Fruit fly (Drosophila melanogaster) whole organism, embryonic: ENCODE results near the gene fry.

Source experiments
- Ada2b ChIP-seq: fragments of 200-800 bp; sonication (Bioruptor generic); IDR thresholded peaks from 2 replicates; pipeline ENCODE4 v1.3.6; 2022; ENCODE audit warnings: missing biosample characterization, missing genetic modification characterization
- CG10321 ChIP-seq: fragments of 200-800 bp; sonication (Bioruptor generic); IDR thresholded peaks from 2 replicates; pipeline ENCODE4 v1.3.6; 2022; ENCODE audit warnings: missing biosample characterization, missing genetic modification characterization
- CG11560 ChIP-seq: fragments of 200-800 bp; sonication (Bioruptor generic); IDR thresholded peaks from 3 replicates; pipeline ENCODE4 v1.3.6; 2022; ENCODE audit warnings: missing biosample characterization, missing genetic modification characterization
- CG11695 ChIP-seq: fragments of 200-800 bp; sonication (Bioruptor generic); IDR thresholded peaks from 3 replicates; pipeline ENCODE4 v1.3.6; 2022; ENCODE audit warnings: missing biosample characterization, missing genetic modification characterization
- CG18262 ChIP-seq: fragments of 200-800 bp; optimal IDR thresholded peaks from 3 replicates; lab custom pipeline; 2019; ENCODE audit warnings: missing biosample characterization, mild to moderate bottlenecking, missing genetic modification characterization, moderate library complexity
- CG18476 ChIP-seq: fragments of 200-800 bp; sonication (Bioruptor generic); optimal IDR thresholded peaks from 2 replicates; lab custom pipeline; 2016; ENCODE audit warnings: missing biosample characterization, mild to moderate bottlenecking, missing genetic modification characterization
- CG18764 ChIP-seq: fragments of 200-800 bp; sonication (Bioruptor generic); optimal IDR thresholded peaks from 3 replicates; lab custom pipeline; 2016; ENCODE audit warnings: missing biosample characterization, missing genetic modification characterization
- CG2875 ChIP-seq: fragments of 200-800 bp; sonication (Bioruptor generic); optimal IDR thresholded peaks from 2 replicates; lab custom pipeline; 2017; ENCODE audit warnings: missing biosample characterization, mild to moderate bottlenecking, missing genetic modification characterization, missing genetic modification reagents
- CG32772 ChIP-seq: fragments of 200-800 bp; sonication (Bioruptor generic); IDR thresholded peaks from 2 replicates; pipeline ENCODE4 v1.3.6; 2022; ENCODE audit warnings: missing biosample characterization, missing genetic modification characterization
- CG34422 ChIP-seq: fragments of 200-800 bp; sonication (Bioruptor generic); IDR thresholded peaks from 3 replicates; pipeline ENCODE4 v1.3.6; 2022; ENCODE audit warnings: missing biosample characterization, missing genetic modification characterization
- CG3726 ChIP-seq: fragments of 200-800 bp; sonication (Bioruptor generic); IDR thresholded peaks from 3 replicates; pipeline ENCODE4, ENCODE4 v1.3.6; 2022; ENCODE audit warnings: missing biosample characterization, missing genetic modification characterization
- CG4820 ChIP-seq: fragments of 200-800 bp; sonication (Bioruptor generic); optimal IDR thresholded peaks from 3 replicates; lab custom pipeline; 2016; ENCODE audit warnings: missing biosample characterization, missing genetic modification characterization
- CG7745 ChIP-seq: fragments of 200-800 bp; sonication (Bioruptor generic); optimal IDR thresholded peaks from 2 replicates; lab custom pipeline; 2018; ENCODE audit warnings: missing biosample characterization, mild to moderate bottlenecking, missing genetic modification characterization, moderate library complexity
- CG7928 ChIP-seq: fragments of 200-800 bp; sonication (Bioruptor generic); optimal IDR thresholded peaks from 2 replicates; lab custom pipeline; 2017; ENCODE audit warnings: missing biosample characterization, mild to moderate bottlenecking, missing genetic modification characterization
- CG9609 ChIP-seq: fragments of 200-800 bp; sonication (Bioruptor generic); optimal IDR thresholded peaks from 3 replicates; lab custom pipeline; 2016; ENCODE audit warnings: missing biosample characterization, missing genetic modification characterization
- CG9932 ChIP-seq: fragments of 200-800 bp; sonication (Bioruptor generic); IDR thresholded peaks from 2 replicates; pipeline ENCODE4 v1.3.6; 2022; ENCODE audit warnings: missing biosample characterization, missing genetic modification characterization
- D19A ChIP-seq: fragments of 200-800 bp; optimal IDR thresholded peaks from 3 replicates; lab custom pipeline; 2019; ENCODE audit warnings: missing biosample characterization, mild to moderate bottlenecking, missing genetic modification characterization, moderate library complexity
- Dek ChIP-seq: fragments of 200-800 bp; sonication (Bioruptor generic); optimal IDR thresholded peaks from 3 replicates; lab custom pipeline; 2019; ENCODE audit warnings: missing biosample characterization, mild to moderate bottlenecking, missing genetic modification characterization, moderate library complexity
- Dfd ChIP-seq, 2 experiments: fragments of >200 bp; optimal IDR thresholded peaks; 2 replicates each; lab custom pipeline; 2017; ENCODE audit warnings: missing biosample characterization in 2 of 2, missing genetic modification characterization in 2 of 2
- Dll ChIP-seq: fragments of 200-800 bp; sonication (Bioruptor generic); IDR thresholded peaks from 4 replicates; pipeline ENCODE4 v1.3.6; 2022; ENCODE audit warnings: missing biosample characterization, missing genetic modification characterization; ENCODE audit not compliant: partially characterized antibody
- Elba2 ChIP-seq: fragments of 200-800 bp; sonication (Bioruptor generic); optimal IDR thresholded peaks from 3 replicates; lab custom pipeline; 2016; ENCODE audit warnings: missing biosample characterization, missing genetic modification characterization
- Lpt ChIP-seq: fragments of >200 bp; optimal IDR thresholded peaks from 2 replicates; lab custom pipeline; 2018; ENCODE audit warnings: missing biosample characterization, missing genetic modification characterization
- MTF-1 ChIP-seq: fragments of 200-800 bp; sonication (Bioruptor generic); optimal IDR thresholded peaks from 2 replicates; lab custom pipeline; 2018; ENCODE audit warnings: missing biosample characterization, mild to moderate bottlenecking, missing genetic modification characterization, borderline replicate concordance
- Med ChIP-seq: fragments of 200-800 bp; sonication (Bioruptor generic); peaks from one replicate; lab custom pipeline; 2016; ENCODE audit warnings: missing biosample characterization, missing genetic modification characterization, mild to moderate bottlenecking, inconsistent platforms, moderate library complexity
- Meics ChIP-seq: fragments of 200-800 bp; sonication (Bioruptor generic); optimal IDR thresholded peaks from 2 replicates; lab custom pipeline; 2017; ENCODE audit warnings: missing biosample characterization, mild to moderate bottlenecking, missing genetic modification characterization
- Neu2 ChIP-seq: fragments of 200-800 bp; sonication (Bioruptor generic); optimal IDR thresholded peaks from 3 replicates; lab custom pipeline; 2016; ENCODE audit warnings: missing biosample characterization, missing genetic modification characterization, borderline replicate concordance
- NfI ChIP-seq: fragments of 200-800 bp; sonication (Bioruptor generic); optimal IDR thresholded peaks from 3 replicates; lab custom pipeline; 2018; ENCODE audit warnings: missing biosample characterization, mild to moderate bottlenecking, missing genetic modification characterization, moderate library complexity
- PHDP ChIP-seq: fragments of 200-800 bp; sonication (Bioruptor generic); optimal IDR thresholded peaks from 3 replicates; lab custom pipeline; 2018; ENCODE audit warnings: missing biosample characterization, mild to moderate bottlenecking, missing genetic modification characterization, moderate library complexity
- Usf ChIP-seq: fragments of 200-800 bp; sonication (Bioruptor generic); optimal IDR thresholded peaks from 2 replicates; lab custom pipeline; 2017; ENCODE audit warnings: missing genotype, missing biosample characterization, missing genetic modification characterization
- bowl ChIP-seq: fragments of 200-800 bp; sonication (Bioruptor generic); IDR thresholded peaks from 2 replicates; pipeline ENCODE4 v1.3.6; 2022; ENCODE audit warnings: missing biosample characterization, missing genetic modification characterization
- bsh ChIP-seq, 2 experiments: fragments of 200-800 bp; sonication (Bioruptor generic); optimal IDR thresholded peaks; 2 replicates each; lab custom pipeline; 2017 to 2018; ENCODE audit warnings: mild to moderate bottlenecking in 2 of 2, missing biosample characterization in 2 of 2, missing genetic modification characterization in 2 of 2, moderate library complexity in 1 of 2
- cad ChIP-seq: fragments of >200 bp; optimal IDR thresholded peaks from 2 replicates; lab custom pipeline; 2017; ENCODE audit warnings: missing biosample characterization, missing genetic modification characterization
- chif ChIP-seq, 2 experiments: fragments of 200-800 bp; sonication (Bioruptor generic); optimal IDR thresholded peaks; 3 replicates each; lab custom pipeline; 2016; ENCODE audit warnings: missing biosample characterization in 2 of 2, missing genetic modification characterization in 2 of 2
- chinmo ChIP-seq: fragments of 200-800 bp; sonication (Bioruptor generic); IDR thresholded peaks from 4 replicates; pipeline ENCODE4 v1.3.6; 2022; ENCODE audit warnings: missing biosample characterization, missing genetic modification characterization; ENCODE audit not compliant: partially characterized antibody
- ci ChIP-seq: fragments of 200-800 bp; sonication (Bioruptor generic); IDR thresholded peaks from 3 replicates; pipeline ENCODE4 v1.3.6; 2022; ENCODE audit warnings: missing biosample characterization, missing genetic modification characterization
- corto ChIP-seq: fragments of 200-800 bp; sonication (Bioruptor generic); optimal IDR thresholded peaks from 2 replicates; lab custom pipeline; 2016; ENCODE audit warnings: missing biosample characterization, mild to moderate bottlenecking, missing genetic modification characterization, moderate library complexity
- cwo ChIP-seq: fragments of 200-800 bp; sonication (Bioruptor generic); optimal IDR thresholded peaks from 3 replicates; lab custom pipeline; 2017; ENCODE audit warnings: missing biosample characterization, missing genetic modification characterization, mild to moderate bottlenecking, moderate library complexity, missing genetic modification reagents
- da ChIP-seq: fragments of 200-800 bp; sonication (Bioruptor generic); optimal IDR thresholded peaks from 2 replicates; lab custom pipeline; 2016; ENCODE audit warnings: missing biosample characterization, missing genetic modification characterization
- dan ChIP-seq: fragments of 200-800 bp; sonication (Bioruptor generic); IDR thresholded peaks from 2 replicates; pipeline ENCODE4 v1.3.6; 2022; ENCODE audit warnings: missing biosample characterization, missing genetic modification characterization
- eyg ChIP-seq: fragments of 200-800 bp; sonication (Bioruptor generic); optimal IDR thresholded peaks from 3 replicates; lab custom pipeline; 2016; ENCODE audit warnings: missing biosample characterization, missing genetic modification characterization
- gcm2 ChIP-seq: fragments of 200-800 bp; sonication (Bioruptor generic); optimal IDR thresholded peaks from 2 replicates; lab custom pipeline; 2016; ENCODE audit warnings: missing biosample characterization, missing genetic modification characterization
- grn ChIP-seq: fragments of 200-800 bp; sonication (Bioruptor generic); optimal IDR thresholded peaks from 3 replicates; lab custom pipeline; 2017; ENCODE audit warnings: missing biosample characterization, missing genetic modification characterization
- gro ChIP-seq: fragments of 200-800 bp; sonication (Bioruptor generic); optimal IDR thresholded peaks from 2 replicates; lab custom pipeline; 2016; ENCODE audit warnings: missing biosample characterization, missing genetic modification characterization
- gsb ChIP-seq: fragments of 200-800 bp; sonication (Bioruptor generic); IDR thresholded peaks from 2 replicates; pipeline ENCODE4 v1.3.6; 2022; ENCODE audit warnings: missing biosample characterization, missing genetic modification characterization
- lmd ChIP-seq: fragments of 200-800 bp; sonication (Bioruptor generic); IDR thresholded peaks from 2 replicates; pipeline ENCODE4 v1.3.6; 2022; ENCODE audit warnings: missing biosample characterization, missing genetic modification characterization
- onecut ChIP-seq: fragments of 200-800 bp; sonication (Bioruptor generic); IDR thresholded peaks from 2 replicates; pipeline ENCODE4 v1.3.6; 2022; ENCODE audit warnings: missing biosample characterization, missing genetic modification characterization
- pnt ChIP-seq: fragments of 200-800 bp; sonication (Bioruptor generic); optimal IDR thresholded peaks from 3 replicates; lab custom pipeline; 2016; ENCODE audit warnings: missing biosample characterization, missing genetic modification characterization
- sc ChIP-seq, 3 experiments: fragments of >200 bp in 2 of 3; fragments of 200-800 bp in 1 of 3; sonication (Bioruptor generic) in 1 of 3; optimal IDR thresholded peaks; 2 replicates in 2 of 3; 3 replicates in 1 of 3; lab custom pipeline; 2017; ENCODE audit warnings: mild to moderate bottlenecking in 1 of 3, missing biosample characterization in 1 of 3, missing genetic modification characterization in 1 of 3, missing genetic modification reagents in 1 of 3
- sd ChIP-seq: fragments of 200-800 bp; sonication (Bioruptor generic); optimal IDR thresholded peaks from 3 replicates; lab custom pipeline; 2018; ENCODE audit warnings: missing biosample characterization, mild to moderate bottlenecking, missing genetic modification characterization, moderate library complexity
- trh ChIP-seq: fragments of 200-800 bp; sonication (Bioruptor generic); optimal IDR thresholded peaks from 2 replicates; lab custom pipeline; 2016; ENCODE audit warnings: missing biosample characterization, missing genetic modification characterization
- usp ChIP-seq: fragments of >200 bp; optimal IDR thresholded peaks from 2 replicates; lab custom pipeline; 2017; ENCODE audit warnings: missing biosample characterization, missing genetic modification characterization
- yki ChIP-seq: fragments of >200 bp; optimal IDR thresholded peaks from 3 replicates; lab custom pipeline; 2018

Gene fry

dm6 chr3L:9723108-9723507 lies 44.2 kb upstream of the fry start, which contains the start of the genes nbs and defl (continued):
- TF ChIP-seq Elba2 (GFP tag; lab: Kevin White, UChicago) (no peak), cad (GFP tag; lab: Kevin White, UChicago) (no peak), CG32772 (GFP tag; lab: Robert Waterston, UW) (peak; percentile 69), CG9609 (GFP tag; lab: Kevin White, UChicago) (peak; percentile 42), da (GFP tag; lab: Kevin White, UChicago) (no peak), CG4820 (GFP tag; lab: Kevin White, UChicago) (peak; percentile 55), gcm2 (GFP tag; lab: Kevin White, UChicago) (no peak), CG18476 (peak; percentile 60), CG7745 (tag; lab: Kevin White, UChicago) (no peak), chif (GFP tag; optimal IDR thresholded peaks at IDR 0.05; lab: Kevin White, UChicago) (peak; percentile 52 to 69), CG18764 (GFP tag; lab: Kevin White, UChicago) (peak; percentile 57), pnt (GFP tag; lab: Kevin White, UChicago) (peak; percentile 61), usp (GFP tag; lab: Kevin White, UChicago) (no peak), chinmo (no peak), CG18262 (tag; lab: Kevin White, UChicago) (peak; percentile 74), trh (GFP tag; lab: Kevin White, UChicago) (no peak), dan (GFP tag; lab: Robert Waterston, UW) (no peak), Usf (GFP tag; lab: Kevin White, UChicago) (no peak), onecut (no peak), NfI (GFP tag; lab: Kevin White, UChicago) (peak; percentile 41), CG10321 (no peak), Dfd (GFP tag; optimal IDR thresholded peaks at IDR 0.05; lab: Kevin White, UChicago) (no peak), lmd (peak; percentile 83), CG3726 (GFP tag; lab: Robert Waterston, UW) (peak; percentile 13; the same call in 1 of the 3 replicates), bowl (GFP tag; lab: Robert Waterston, UW) (no peak), sc (optimal IDR thresholded peaks at IDR 0.05; lab: Kevin White, UChicago) (no peak), sc (GFP tag; optimal IDR thresholded peaks at IDR 0.05; lab: Kevin White, UChicago) (peak; percentile 8), CG11560 (tag; lab: Robert Waterston, UW) (no peak), bsh (GFP tag; optimal IDR thresholded peaks at IDR 0.05; lab: Kevin White, UChicago) (peak in 1 of 2 experiments; percentile 43), cwo (GFP tag; lab: Kevin White, UChicago) (no peak), CG34422 (GFP tag; lab: Robert Waterston, UW) (peak; percentile 89), Lpt (GFP tag; lab: Kevin White, UChicago) (no peak), gsb (GFP tag; lab: Robert Waterston, UW) (no peak), Ada2b (GFP tag; lab: Robert Waterston, UW) (peak; percentile 62), MTF-1 (no peak), D19A (no peak), ci (GFP tag; lab: Robert Waterston, UW) (no peak), CG11695 (GFP tag; lab: Robert Waterston, UW) (peak; percentile 62; the same call in 2 of the 3 replicates), CG2875 (GFP tag; lab: Kevin White, UChicago) (no peak), Med (peak; percentile 93), corto (GFP tag; lab: Kevin White, UChicago) (no peak), CG9932 (GFP tag; lab: Robert Waterston, UW) (peak; percentile 88), Dek (tag; lab: Kevin White, UChicago) (peak; percentile 31), Dll (GFP tag; lab: Robert Waterston, UW) (peak; percentile 75), gro (peak; percentile 57), grn (GFP tag; lab: Kevin White, UChicago) (no peak), PHDP (tag; lab: Kevin White, UChicago) (peak; percentile 56), yki (lab: Kevin White, UChicago) (no peak), eyg (no peak), CG7928 (GFP tag; lab: Kevin White, UChicago) (no peak), Meics (GFP tag; lab: Kevin White, UChicago) (peak; percentile 66), Neu2 (GFP tag; lab: Kevin White, UChicago) (no peak), sd (tag; lab: Kevin White, UChicago) (no peak)
